Worm (Caenorhabditis elegans) whole organism, early embryonic: ENCODE data around the gene nsph-4.1.
"Not testable (repeated sequence)": the region's sequence is repeated elsewhere in the genome, so short reads cannot be mapped to it uniquely, and the experiment has no call there.

Source experiments
- B0310.2 ChIP-seq: sonication (generic microtip); optimal IDR thresholded peaks from 2 replicates; lab custom pipeline; 2016; ENCODE audit warnings: mild to moderate bottlenecking, missing genetic modification characterization, missing compliant biosample characterization
- F13C5.2 ChIP-seq: sonication (generic microtip); optimal IDR thresholded peaks from 2 replicates; lab custom pipeline; 2017; ENCODE audit warnings: mild to moderate bottlenecking, missing genetic modification characterization, inconsistent platforms, missing compliant biosample characterization
- aly-1 ChIP-seq: sonication (generic microtip); optimal IDR thresholded peaks from 2 replicates; lab custom pipeline; 2016; ENCODE audit warnings: missing genetic modification characterization, missing compliant biosample characterization
- ama-1 ChIP-seq: fragments of 150-350 bp; optimal IDR thresholded peaks from 2 replicates; lab custom pipeline; 2014
- ceh-13 ChIP-seq: fragments of 200-800 bp; sonication (Bioruptor generic); optimal IDR thresholded peaks from 2 replicates; lab custom pipeline; 2018; ENCODE audit warnings: mild to moderate bottlenecking, missing genetic modification characterization, missing compliant biosample characterization
- ceh-36 ChIP-seq: sonication (generic microtip); optimal IDR thresholded peaks from 2 replicates; lab custom pipeline; 2016; ENCODE audit warnings: missing genetic modification characterization, inconsistent platforms, missing compliant biosample characterization
- ets-7 ChIP-seq: sonication (generic microtip); optimal IDR thresholded peaks from 2 replicates; lab custom pipeline; 2016; ENCODE audit warnings: missing genotype, missing genetic modification characterization, missing compliant biosample characterization
- flt-1 ChIP-seq: fragments of 200-800 bp; sonication (Bioruptor generic); IDR thresholded peaks from 2 replicates; pipeline ENCODE4 v1.3.6; 2022; ENCODE audit warnings: missing genetic modification characterization, missing compliant biosample characterization
- hmbx-1 ChIP-seq: sonication (generic microtip); optimal IDR thresholded peaks from 2 replicates; lab custom pipeline; 2016; ENCODE audit warnings: mild to moderate bottlenecking, missing genetic modification characterization, missing compliant biosample characterization
- hmg-4 ChIP-seq: fragments of 200-800 bp; sonication (Bioruptor generic); optimal IDR thresholded peaks from 2 replicates; lab custom pipeline; 2018; ENCODE audit warnings: mild to moderate bottlenecking, missing genetic modification characterization, missing compliant biosample characterization
- hnd-1 ChIP-seq: sonication (generic microtip); optimal IDR thresholded peaks from 2 replicates; lab custom pipeline; 2016; ENCODE audit warnings: missing genetic modification characterization, missing compliant biosample characterization
- pes-1 ChIP-seq: fragments of 200-800 bp; sonication (Bioruptor generic); IDR thresholded peaks from 2 replicates; pipeline ENCODE4 v1.3.6; 2022; ENCODE audit warnings: missing genetic modification reagents, missing genetic modification characterization, missing compliant biosample characterization
- scrt-1 ChIP-seq: fragments of 200-800 bp; sonication (Bioruptor generic); IDR thresholded peaks from 2 replicates; pipeline ENCODE4 v1.3.6; 2022; ENCODE audit warnings: missing genetic modification characterization, missing compliant biosample characterization
- sea-1 ChIP-seq: fragments of 200-800 bp; sonication (Bioruptor generic); conservative IDR thresholded peaks from 2 replicates; pipeline ENCODE4 v1.3.6; 2022; ENCODE audit warnings: missing genetic modification characterization, missing compliant biosample characterization
- tbx-11 ChIP-seq: fragments of 200-800 bp; sonication (Bioruptor generic); IDR thresholded peaks from 2 replicates; pipeline ENCODE4 v1.3.6; 2022; ENCODE audit warnings: missing genetic modification characterization, missing compliant biosample characterization
- tbx-37 ChIP-seq: fragments of 200-800 bp; sonication (Bioruptor generic); conservative IDR thresholded peaks from 2 replicates; pipeline ENCODE4 v1.3.6; 2022; ENCODE audit warnings: missing genetic modification reagents, missing genetic modification characterization, missing compliant biosample characterization
- tra-4 ChIP-seq: sonication (generic microtip); optimal IDR thresholded peaks from 2 replicates; lab custom pipeline; 2017; ENCODE audit warnings: missing genetic modification characterization, missing compliant biosample characterization

nsph-4.1 gene

DNA sequence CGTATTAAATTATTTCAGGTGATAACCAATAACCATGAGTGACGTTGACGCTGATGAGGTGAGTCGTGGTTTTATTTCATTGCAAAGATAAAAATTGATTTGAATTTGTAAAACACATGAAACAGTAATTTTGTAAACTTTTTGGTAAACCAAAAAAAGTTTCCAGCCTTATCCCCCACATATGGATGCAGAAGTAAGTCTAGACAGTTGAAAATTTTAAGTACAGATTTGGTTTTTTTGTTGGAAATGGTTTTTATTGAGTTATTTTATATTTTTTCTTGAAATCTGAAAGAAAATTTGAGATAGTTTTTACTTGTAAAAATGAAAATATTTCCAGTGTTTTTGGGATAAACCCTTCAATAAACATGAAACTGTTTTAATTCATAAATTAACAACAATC is 22.1 kb upstream of the nsph-4.1 start, which contains the start of gene tni-4:
TSS of gene tni-4 (plus strand) at position 19 of the 400 bp plus-strand sequence.
- no peak for TF ChIP-seq F13C5.2
- TF ChIP-seq ceh-13 (GFP tag; lab: Kevin White, UChicago) = no peak
- no peak for TF ChIP-seq hnd-1 (tag; lab: Kevin White, UChicago)
- no peak for TF ChIP-seq hmg-4 (GFP tag; lab: Kevin White, UChicago)
- no peak for TF ChIP-seq sea-1 (GFP tag; lab: Robert Waterston, UW)
- no peak for TF ChIP-seq B0310.2 (tag; lab: Kevin White, UChicago)
- TF ChIP-seq flt-1 (GFP tag; lab: Robert Waterston, UW) = no peak
- TF ChIP-seq tbx-11 (GFP tag; lab: Robert Waterston, UW) = no peak
- no peak for TF ChIP-seq ceh-36 (tag; lab: Kevin White, UChicago)
- TF ChIP-seq scrt-1 = no peak

- TF ChIP-seq hnd-1 (tag; lab: Kevin White, UChicago) (no peak), hmg-4 (GFP tag; lab: Kevin White, UChicago) (no peak), ets-7 (tag; lab: Kevin White, UChicago) (no peak), ceh-13 (GFP tag; lab: Kevin White, UChicago) (no peak), tbx-11 (GFP tag; lab: Robert Waterston, UW) (no peak), flt-1 (GFP tag; lab: Robert Waterston, UW) (no peak), ceh-36 (tag; lab: Kevin White, UChicago) (no peak), F13C5.2 (no peak), scrt-1 (no peak), B0310.2 (tag; lab: Kevin White, UChicago) (no peak), sea-1 (GFP tag; lab: Robert Waterston, UW) (no peak), hmbx-1 (tag; lab: Kevin White, UChicago) (no peak)
Observed at ce11 chrIV:5206716-5207115, 19.9 kb upstream of the nsph-4.1 start.

ce11 chrIV:5209390-5209789 is 17.3 kb upstream of the nsph-4.1 start, which contains the start of the genes Y59E9AL.36 and nbet-1:
TSS of gene Y59E9AL.36 (minus strand) at chrIV:5209481.
TSS of gene nbet-1 (plus strand) at chrIV:5209501.
- TF ChIP-seq pes-1 (GFP tag; lab: Robert Waterston, UW) = 0 out of 2 replicates have a peak, but pooled peaks have one; percentile 12
- TF ChIP-seq F13C5.2 = peak; percentile 59
- no peak for TF ChIP-seq aly-1 (tag; lab: Kevin White, UChicago)

DNA sequence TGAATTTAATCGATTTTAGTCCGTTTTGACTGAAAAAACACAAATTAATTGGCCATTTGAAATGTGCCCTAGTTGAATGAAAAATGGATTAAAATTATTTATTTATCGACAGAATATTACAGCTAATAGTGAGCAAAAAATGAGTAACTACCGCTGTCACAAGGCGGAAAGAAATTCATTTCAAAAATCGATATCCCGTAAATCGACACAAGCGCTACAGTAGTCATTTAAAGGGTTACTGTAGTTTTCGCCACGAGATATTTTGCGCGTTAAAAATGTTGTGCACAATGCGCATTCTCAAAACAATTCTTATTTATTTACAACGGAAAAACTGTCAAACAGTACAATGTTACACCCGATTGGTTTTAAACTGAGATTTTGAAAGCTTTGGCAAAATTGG is 16.0 kb upstream of the nsph-4.1 start:
- TF ChIP-seq ets-7 (tag; lab: Kevin White, UChicago) (no peak), hmbx-1 (tag; lab: Kevin White, UChicago) (no peak), hnd-1 (tag; lab: Kevin White, UChicago) (no peak), sea-1 (GFP tag; lab: Robert Waterston, UW) (no peak), flt-1 (GFP tag; lab: Robert Waterston, UW) (no peak), tbx-37 (GFP tag; lab: Robert Waterston, UW) (no peak), F13C5.2 (no peak), ama-1 (lab: Kevin White, UChicago) (no peak), B0310.2 (tag; lab: Kevin White, UChicago) (no peak), scrt-1 (no peak), ceh-13 (GFP tag; lab: Kevin White, UChicago) (no peak), tra-4 (tag; lab: Kevin White, UChicago) (no peak)

- TF ChIP-seq scrt-1 (no peak), tbx-11 (GFP tag; lab: Robert Waterston, UW) (no peak), aly-1 (tag; lab: Kevin White, UChicago) (no peak), pes-1 (GFP tag; lab: Robert Waterston, UW) (no peak), tbx-37 (GFP tag; lab: Robert Waterston, UW) (no peak), F13C5.2 (no peak), ama-1 (lab: Kevin White, UChicago) (no peak), hmbx-1 (tag; lab: Kevin White, UChicago) (no peak), flt-1 (GFP tag; lab: Robert Waterston, UW) (no peak), sea-1 (GFP tag; lab: Robert Waterston, UW) (no peak), ceh-36 (tag; lab: Kevin White, UChicago) (no peak), ets-7 (tag; lab: Kevin White, UChicago) (no peak), ceh-13 (GFP tag; lab: Kevin White, UChicago) (no peak), hmg-4 (GFP tag; lab: Kevin White, UChicago) (no peak), hnd-1 (tag; lab: Kevin White, UChicago) (no peak), tra-4 (tag; lab: Kevin White, UChicago) (no peak), B0310.2 (tag; lab: Kevin White, UChicago) (no peak)
Observed at ce11 chrIV:5215092-5215491, 11.6 kb upstream of the nsph-4.1 start, which contains the start of gene Y59E9AL.4. TSS of gene Y59E9AL.4 (minus strand) at chrIV:5215192.

- no peak for TF ChIP-seq ceh-13 (GFP tag; lab: Kevin White, UChicago)
- no peak for TF ChIP-seq ceh-36 (tag; lab: Kevin White, UChicago)
Observed at ce11 chrIV:5216349-5216748, 10.3 kb upstream of the nsph-4.1 start.

ce11 chrIV:5218496-5218895 is 8.2 kb upstream of the nsph-4.1 start, which contains the start of gene nsph-4.2:
TSS of gene nsph-4.2 (plus strand) at chrIV:5218796.
- TF ChIP-seq ceh-36 (tag; lab: Kevin White, UChicago); ceh-13 (GFP tag; lab: Kevin White, UChicago); B0310.2 (tag; lab: Kevin White, UChicago): not testable (repeated sequence)

- no peak for TF ChIP-seq flt-1 (GFP tag; lab: Robert Waterston, UW)
- TF ChIP-seq ets-7 (tag; lab: Kevin White, UChicago) = no peak
- TF ChIP-seq hnd-1 (tag; lab: Kevin White, UChicago) = no peak
- TF ChIP-seq ama-1 (lab: Kevin White, UChicago) = no peak
- TF ChIP-seq B0310.2 (tag; lab: Kevin White, UChicago) = no peak
- TF ChIP-seq F13C5.2 = no peak
- TF ChIP-seq hmg-4 (GFP tag; lab: Kevin White, UChicago) = no peak
- no peak for TF ChIP-seq ceh-13 (GFP tag; lab: Kevin White, UChicago)
- TF ChIP-seq ceh-36 (tag; lab: Kevin White, UChicago) = no peak
- no peak for TF ChIP-seq hmbx-1 (tag; lab: Kevin White, UChicago)
- TF ChIP-seq scrt-1 = no peak
- TF ChIP-seq pes-1 (GFP tag; lab: Robert Waterston, UW) = no peak
- TF ChIP-seq aly-1 (tag; lab: Kevin White, UChicago) = no peak
- no peak for TF ChIP-seq sea-1 (GFP tag; lab: Robert Waterston, UW)
Observed at ce11 chrIV:5221721-5222120, 4.9 kb upstream of the nsph-4.1 start.
